Fruit fly (Drosophila melanogaster) whole organism, larva: ENCODE data around the gene nes.

ENCODE experiments used
- noc ChIP-seq: fragments of 200-800 bp; sonication (Bioruptor generic); optimal IDR thresholded peaks from 3 replicates; lab custom pipeline; 2019; ENCODE audit warnings: missing biosample characterization, mild to moderate bottlenecking, missing genetic modification characterization, moderate library complexity

Gene nes

DNA sequence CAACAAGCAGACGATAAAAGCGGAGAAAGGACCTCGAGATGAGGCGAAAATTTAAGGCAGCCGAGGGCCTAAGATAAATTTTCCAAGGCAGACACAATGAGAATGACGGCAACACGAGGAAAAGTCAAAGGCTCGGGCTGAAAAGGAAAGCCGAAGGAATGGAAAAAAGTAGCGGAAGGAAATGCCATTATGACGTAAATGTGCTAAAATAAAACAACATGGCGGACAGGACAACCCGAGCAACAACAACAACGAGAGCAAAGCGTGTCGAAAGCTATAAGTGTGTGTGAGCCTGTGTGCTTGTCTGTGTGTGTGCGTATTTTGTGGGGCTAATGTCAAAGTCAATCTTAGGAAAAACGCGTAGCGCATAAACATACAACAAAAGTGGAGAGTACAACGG, 31.0 kb downstream of the nes start:
- no peak for TF ChIP-seq noc (tag; lab: Kevin White, UChicago)

dm6 chr3L:19228857-19229398, 31.6 kb downstream of the nes start:
- no peak for TF ChIP-seq noc (tag; lab: Kevin White, UChicago)

dm6 chr3L:19228371-19228817, 32.1 kb downstream of the nes start:
- TF ChIP-seq noc (tag; lab: Kevin White, UChicago), result no peak

DNA sequence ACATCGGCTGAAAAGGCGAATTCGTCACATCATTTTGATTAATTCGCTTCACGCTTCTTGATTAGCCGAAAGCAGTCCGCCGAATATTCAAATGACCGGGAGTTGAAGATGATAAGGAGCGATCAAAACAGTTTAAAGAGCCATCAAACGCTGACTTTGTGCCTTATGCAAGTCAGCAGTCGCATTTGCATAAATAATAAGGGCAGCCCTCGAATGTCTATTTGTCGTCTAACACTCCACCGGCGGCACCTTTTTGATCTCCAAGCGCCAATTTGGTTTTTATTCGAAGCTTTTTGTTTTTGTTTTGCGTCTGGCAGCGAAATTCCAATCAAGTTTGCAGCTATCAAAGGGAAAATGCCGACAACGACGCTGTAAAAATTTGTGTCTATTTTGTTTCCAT, 34.8 kb downstream of the nes start:
- TF ChIP-seq noc (tag; lab: Kevin White, UChicago), result no peak

- TF ChIP-seq noc (tag; lab: Kevin White, UChicago), result no peak
Measured at dm6 chr3L:19221455-19221854, 39.0 kb downstream of the nes start.

DNA sequence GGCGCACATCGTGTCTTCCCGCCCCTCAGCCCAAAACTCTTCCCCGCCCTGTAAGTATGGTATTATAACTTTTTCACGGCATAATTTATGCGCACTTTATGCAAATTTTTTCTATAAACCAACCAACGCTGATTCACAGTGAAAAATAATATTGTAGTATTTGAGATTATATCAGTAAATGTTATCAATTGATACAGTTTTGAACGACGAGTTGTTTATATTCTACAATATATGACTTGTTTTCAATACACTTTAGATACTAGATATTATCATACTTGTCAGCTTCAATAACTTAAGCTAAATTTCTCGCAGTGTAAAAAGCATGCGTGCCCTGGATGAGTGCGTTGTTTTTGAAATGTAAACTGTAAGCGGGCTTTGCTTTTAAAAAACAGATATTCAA, 44.1 kb downstream of the nes start:
- no peak for TF ChIP-seq noc (tag; lab: Kevin White, UChicago)

DNA sequence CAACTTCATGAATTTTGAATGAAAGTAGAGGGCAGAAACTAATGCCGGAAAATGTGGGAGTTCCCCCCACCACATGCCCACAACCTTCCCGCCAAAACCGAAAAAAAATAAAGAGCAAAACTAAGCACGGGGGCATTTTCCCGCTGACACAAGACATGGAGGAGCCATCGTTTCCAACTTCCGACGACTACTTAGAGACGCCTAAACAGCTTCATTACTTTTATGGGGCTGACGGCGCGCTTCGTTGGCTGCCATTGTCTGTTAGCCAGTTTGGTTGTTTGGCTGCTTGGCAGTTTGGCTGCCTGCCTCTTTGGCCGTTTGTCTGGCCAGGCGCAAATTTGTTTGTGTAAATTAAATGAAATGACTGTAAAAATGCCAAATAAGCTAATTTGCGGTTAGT, 46.3 kb downstream of the nes start:
- no peak for TF ChIP-seq noc (tag; lab: Kevin White, UChicago)
